Worm (Caenorhabditis elegans): ENCODE data around the gene irld-51.

DNA sequence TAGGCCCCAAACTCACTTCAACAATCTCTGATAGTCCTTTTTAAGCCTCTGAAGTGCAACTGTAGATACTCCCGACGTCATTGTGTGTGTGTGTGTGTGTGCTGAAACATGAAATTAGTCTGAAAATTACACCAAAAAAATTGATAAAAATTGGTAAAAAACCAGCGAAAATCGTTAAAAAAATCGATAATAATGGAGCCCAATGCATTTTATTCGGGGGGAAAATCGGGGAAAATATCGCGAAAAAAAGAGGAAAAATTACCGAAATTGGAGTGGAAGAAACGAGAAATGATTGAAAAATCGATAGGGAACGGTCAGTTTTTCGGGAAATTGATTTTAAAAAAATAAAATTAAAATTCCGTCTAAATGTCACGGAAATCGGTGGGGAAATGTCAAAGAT lies 52.3 kb downstream of the irld-51 start, which contains the start of gene ubc-26:
- TF ChIP-seq egl-27 (tag; optimal IDR thresholded peaks at IDR 0.05) = no peak
- TF ChIP-seq fkh-10 (GFP tag; optimal IDR thresholded peaks at IDR 0.05) = no peak
- TF ChIP-seq lsy-2 (tag; optimal IDR thresholded peaks at IDR 0.05) = no peak
- no peak for TF ChIP-seq ama-1 (optimal IDR thresholded peaks at IDR 0.05)
- TF ChIP-seq duxl-1 (tag; optimal IDR thresholded peaks at IDR 0.05; ENCODE audit: poor library complexity) = no peak
- no peak for TF ChIP-seq unc-130 (GFP tag; optimal IDR thresholded peaks at IDR 0.05)
- TF ChIP-seq unc-39 (tag; optimal IDR thresholded peaks at IDR 0.05) = no peak
- no peak for TF ChIP-seq vab-7 (GFP tag; IDR thresholded peaks at IDR 0.05)
- no peak for TF ChIP-seq ztf-11 (tag; optimal IDR thresholded peaks at IDR 0.05)
- TF ChIP-seq dmd-6 (GFP tag; IDR thresholded peaks at IDR 0.05) = no peak
